Worm (Caenorhabditis elegans): Measurements from ENCODE around the gene fbxc-18.

Gene fbxc-18

DNA sequence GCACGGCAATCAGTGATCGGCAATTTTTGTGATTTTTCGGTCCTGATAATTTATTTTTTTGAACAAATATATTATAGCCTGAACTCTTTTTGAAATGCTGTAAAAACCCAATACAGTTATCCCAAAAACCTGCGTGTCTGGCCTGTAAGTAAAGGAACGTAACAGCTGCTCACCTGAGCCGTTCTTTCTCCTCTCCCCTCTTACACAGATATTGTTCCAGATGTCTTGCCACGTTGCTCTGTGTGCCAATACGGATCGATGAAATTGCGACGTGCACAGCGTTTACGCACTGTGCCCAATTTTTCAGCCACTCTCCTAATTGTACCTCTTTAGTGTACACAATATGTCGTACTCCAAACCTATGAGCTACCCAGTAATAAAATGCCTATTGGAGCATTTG is 8.2 kb downstream of the fbxc-18 start, which contains the start of gene sdz-4:
TSS of gene sdz-4 (plus strand) at position 301 of the 400 bp plus-strand sequence.
- TF ChIP-seq alr-1 (tag; optimal IDR thresholded peaks at IDR 0.05; ENCODE audit: borderline replicate concordance) (no peak), unc-62 (GFP tag; optimal IDR thresholded peaks at IDR 0.05) (no peak), dsc-1 (tag; optimal IDR thresholded peaks at IDR 0.05) (no peak), F16B12.6 (tag; optimal IDR thresholded peaks at IDR 0.05) (no peak), snpc-4 (tag; optimal IDR thresholded peaks at IDR 0.05) (no peak), ceh-90 (tag; optimal IDR thresholded peaks at IDR 0.05) (no peak), nhr-12 (tag; optimal IDR thresholded peaks at IDR 0.05) (no peak), efl-1 (optimal IDR thresholded peaks at IDR 0.05) (no peak), efl-1 (GFP tag; optimal IDR thresholded peaks at IDR 0.05 in 1 of 2) (no peak), ztf-11 (tag; optimal IDR thresholded peaks at IDR 0.05) (no peak), fkh-10 (GFP tag; optimal IDR thresholded peaks at IDR 0.05) (no peak), nhr-90 (tag; optimal IDR thresholded peaks at IDR 0.05; ENCODE audit: poor library complexity) (no peak), fos-1 (tag; optimal IDR thresholded peaks at IDR 0.05) (no peak), egl-27 (tag; optimal IDR thresholded peaks at IDR 0.05) (no peak), efl-3 (GFP tag; optimal IDR thresholded peaks at IDR 0.05) (no peak), nhr-20 (tag; optimal IDR thresholded peaks at IDR 0.05) (no peak), mef-2 (tag; optimal IDR thresholded peaks at IDR 0.05) (no peak), pag-3 (tag; optimal IDR thresholded peaks at IDR 0.05; ENCODE audit: borderline replicate concordance, insufficient read depth) (no peak), ceh-82 (tag; optimal IDR thresholded peaks at IDR 0.05) (no peak), ama-1 (optimal IDR thresholded peaks at IDR 0.05) (no peak)

- TF ChIP-seq elt-2 (tag; optimal IDR thresholded peaks at IDR 0.05): peak; percentile 15
Observed at ce11 chrII:954626-955025, 12.2 kb downstream of the fbxc-18 start, which contains the start of gene fbxc-7. Gene fbxc-7 (plus strand): TSS chrII:954926.

ce11 chrII:953052-953451 is 13.8 kb downstream of the fbxc-18 start:
- TF ChIP-seq efl-1 (optimal IDR thresholded peaks at IDR 0.05): no peak
- TF ChIP-seq efl-1 (GFP tag; optimal IDR thresholded peaks at IDR 0.05 in 1 of 2): peak in 1 of 2 experiments; percentile 59
- TF ChIP-seq nhr-12 (tag; optimal IDR thresholded peaks at IDR 0.05): no peak
- peak; percentile 31 for TF ChIP-seq lin-14 (GFP tag; optimal IDR thresholded peaks at IDR 0.05)
- peak in 1 of 3 experiments; percentile 5 for TF ChIP-seq ceh-82 (tag; optimal IDR thresholded peaks at IDR 0.05)
- no peak for TF ChIP-seq jun-1 (tag; optimal IDR thresholded peaks at IDR 0.05)
- TF ChIP-seq fkh-8 (tag; optimal IDR thresholded peaks at IDR 0.05): peak; percentile 9
- no peak for TF ChIP-seq ceh-88 (GFP tag; IDR thresholded peaks at IDR 0.05)

DNA sequence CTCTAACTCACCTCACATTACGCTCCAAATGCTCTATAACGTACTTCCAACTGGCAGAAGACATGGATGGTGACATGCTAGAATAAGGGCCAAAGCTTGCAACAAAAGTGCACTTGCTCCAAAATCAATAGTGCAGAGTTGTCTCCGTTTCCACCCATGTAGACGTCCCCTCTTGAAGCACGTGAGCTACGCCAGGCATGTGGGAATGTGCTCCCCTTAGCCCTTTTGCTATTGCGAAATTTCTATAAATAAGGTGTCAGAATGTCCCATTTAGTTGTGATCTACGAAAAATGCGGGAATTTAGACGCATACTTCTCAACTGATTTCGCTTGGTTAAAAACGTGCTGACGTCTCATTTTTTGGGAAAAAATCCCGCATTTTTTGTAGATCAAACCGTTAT is 16.5 kb downstream of the fbxc-18 start:
- TF ChIP-seq ama-1 (optimal IDR thresholded peaks at IDR 0.05) (no peak), ceh-82 (tag; optimal IDR thresholded peaks at IDR 0.05) (peak in 2 of 3 experiments; percentile 19 to 45), tbx-2 (tag; optimal IDR thresholded peaks at IDR 0.05) (no peak), zip-4 (GFP tag; optimal IDR thresholded peaks at IDR 0.05) (peak; percentile 48), xbp-1 (tag; optimal IDR thresholded peaks at IDR 0.05) (no peak), fkh-10 (GFP tag; optimal IDR thresholded peaks at IDR 0.05) (no peak), fkh-8 (tag; optimal IDR thresholded peaks at IDR 0.05) (peak; percentile 52), lsy-2 (tag; optimal IDR thresholded peaks at IDR 0.05) (no peak), unc-86 (tag; optimal IDR thresholded peaks at IDR 0.05) (peak; percentile 21), isw-1 (GFP tag; IDR thresholded peaks at IDR 0.05) (peak; percentile 19; the same call in 1 of the 2 replicates), unc-62 (GFP tag; optimal IDR thresholded peaks at IDR 0.05) (no peak), unc-130 (tag; optimal IDR thresholded peaks at IDR 0.05) (no peak), lin-14 (GFP tag; optimal IDR thresholded peaks at IDR 0.05) (peak; percentile 56), unc-30 (tag; optimal IDR thresholded peaks at IDR 0.05) (no peak), pag-3 (tag; optimal IDR thresholded peaks at IDR 0.05; ENCODE audit: borderline replicate concordance, insufficient read depth) (no peak), lin-35 (GFP tag; optimal IDR thresholded peaks at IDR 0.05) (peak in 1 of 2 experiments; percentile 2), nhr-85 (tag) (no peak), snpc-4 (tag; optimal IDR thresholded peaks at IDR 0.05) (no peak), dpl-1 (GFP tag; optimal IDR thresholded peaks at IDR 0.05) (peak in 1 of 3 experiments; percentile 17), nhr-28 (tag; optimal IDR thresholded peaks at IDR 0.05) (no peak)
